Worm (Caenorhabditis elegans): ENCODE measurements around the gene pbo-4.

- TF ChIP-seq nhr-77 (tag; optimal IDR thresholded peaks at IDR 0.05) (no peak), mab-5 (tag; optimal IDR thresholded peaks at IDR 0.05) (no peak), R02D3.7 (tag; optimal IDR thresholded peaks at IDR 0.05) (no peak), nhr-237 (tag; optimal IDR thresholded peaks at IDR 0.05) (no peak), lsy-2 (tag; optimal IDR thresholded peaks at IDR 0.05) (no peak), ceh-16 (tag; optimal IDR thresholded peaks at IDR 0.05) (no peak), aly-2 (tag; optimal IDR thresholded peaks at IDR 0.05) (no peak), nhr-10 (tag; optimal IDR thresholded peaks at IDR 0.05) (no peak), zag-1 (tag; optimal IDR thresholded peaks at IDR 0.05) (no peak)
These were observed 17.2 kb downstream of the pbo-4 start for ce11 chrX:10971118-10971517.
